Fruit fly (Drosophila melanogaster): Measurements from ENCODE around the gene CG31668.

The CG31668 gene

DNA sequence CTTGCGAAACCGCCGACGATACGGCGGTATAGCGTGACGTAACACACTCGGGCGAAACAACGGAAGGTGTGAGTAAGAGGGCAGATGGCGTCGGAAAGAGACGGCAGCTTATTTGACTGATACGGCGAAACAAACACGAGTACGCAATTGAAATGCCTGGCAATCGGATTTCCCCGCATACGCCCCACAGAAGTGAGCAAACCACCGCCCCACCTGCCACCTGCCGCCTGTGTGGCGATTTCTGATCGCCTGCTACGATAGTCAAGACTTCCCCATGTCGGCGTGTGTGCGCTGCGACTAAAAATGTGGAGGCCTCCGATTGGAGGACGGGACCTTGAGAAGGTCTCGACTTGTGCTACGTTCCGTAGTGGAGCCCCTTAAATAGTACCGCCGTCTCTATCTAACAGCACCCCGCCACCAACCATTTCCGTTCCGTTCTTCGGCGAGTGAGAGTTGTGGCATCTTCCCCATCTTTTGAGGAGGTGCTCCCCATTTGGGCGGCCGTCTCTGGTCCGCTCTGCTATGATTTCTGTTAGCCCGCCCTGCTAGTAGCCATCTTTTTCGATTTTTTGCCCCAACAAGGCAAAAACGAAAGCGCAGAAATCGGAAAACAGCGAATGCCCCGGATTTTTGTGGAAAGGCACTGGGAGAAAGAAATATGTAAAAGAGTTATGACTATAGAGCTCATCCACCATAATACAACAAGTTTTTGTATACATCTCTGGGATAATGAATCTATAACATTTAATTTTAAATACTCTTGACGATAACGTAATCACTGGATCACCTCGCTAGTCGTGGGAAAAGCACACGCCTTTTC is 7.1 kb downstream of the CG31668 start (continued):
- TF ChIP-seq salm (tag; optimal IDR thresholded peaks at IDR 0.05), result peak; percentile 69
- TF ChIP-seq cg (GFP tag; optimal IDR thresholded peaks at IDR 0.05), result peak; percentile 57
- TF ChIP-seq sqz (GFP tag; optimal IDR thresholded peaks at IDR 0.05), result peak; percentile 78
- TF ChIP-seq z (GFP tag; IDR thresholded peaks at IDR 0.05), result no peak
- TF ChIP-seq odd (GFP tag; optimal IDR thresholded peaks at IDR 0.05), result peak; percentile 43
- TF ChIP-seq CG14667 (GFP tag; IDR thresholded peaks at IDR 0.05), result no peak
- TF ChIP-seq CG8290 (GFP tag; optimal IDR thresholded peaks at IDR 0.05), result peak; percentile 45
- peak; percentile 4 to 88 for TF ChIP-seq CG8290 (tag; optimal IDR thresholded peaks at IDR 0.05)
- no peak for TF ChIP-seq HLH3B (GFP tag; IDR thresholded peaks at IDR 0.05)
- no peak for TF ChIP-seq knrl (GFP tag; IDR thresholded peaks at IDR 0.05; ENCODE audit: partially characterized antibody)
- TF ChIP-seq CG8359 (GFP tag; optimal IDR thresholded peaks at IDR 0.05; ENCODE audit: borderline replicate concordance), result peak; percentile 73
- peak; percentile 90 for TF ChIP-seq CG17359 (tag; optimal IDR thresholded peaks at IDR 0.05)
- TF ChIP-seq CG30020 (tag; optimal IDR thresholded peaks at IDR 0.05), result peak; percentile 26
- TF ChIP-seq amos (GFP tag; IDR thresholded peaks at IDR 0.05; ENCODE audit: partially characterized antibody), result no peak
- TF ChIP-seq CG8924 (tag; optimal IDR thresholded peaks at IDR 0.05), result peak; percentile 87
- peak; percentile 70 for TF ChIP-seq CG4707 (GFP tag; optimal IDR thresholded peaks at IDR 0.05)
- TF ChIP-seq Fer3 (tag; optimal IDR thresholded peaks at IDR 0.05), result peak; percentile 78
- peak; percentile 53 for TF ChIP-seq CG2116 (GFP tag; optimal IDR thresholded peaks at IDR 0.05)
- TF ChIP-seq emc (GFP tag; optimal IDR thresholded peaks at IDR 0.05), result peak; percentile 62
- no peak for TF ChIP-seq CG13287 (GFP tag; IDR thresholded peaks at IDR 0.05; ENCODE audit: partially characterized antibody)
- no peak for TF ChIP-seq sisA (GFP tag; IDR thresholded peaks at IDR 0.05)
- TF ChIP-seq CG3163 (GFP tag; optimal IDR thresholded peaks at IDR 0.05), result peak; percentile 51
- peak; percentile 63 for TF ChIP-seq D19B (GFP tag; optimal IDR thresholded peaks at IDR 0.05)
- peak; percentile 77 for TF ChIP-seq crc (GFP tag; optimal IDR thresholded peaks at IDR 0.05)
- peak; percentile 75 for TF ChIP-seq caup (GFP tag; optimal IDR thresholded peaks at IDR 0.05; ENCODE audit: severe bottlenecking)
- peak; percentile 87 for TF ChIP-seq lab (GFP tag; optimal IDR thresholded peaks at IDR 0.05)
- TF ChIP-seq Antp (GFP tag; optimal IDR thresholded peaks at IDR 0.05), result peak; percentile 88
- no peak for TF ChIP-seq cad (GFP tag; optimal IDR thresholded peaks at IDR 0.05)
- peak; percentile 84 for TF ChIP-seq jing (GFP tag; optimal IDR thresholded peaks at IDR 0.05)
- peak; percentile 86 for TF ChIP-seq CG30431 (GFP tag; optimal IDR thresholded peaks at IDR 0.05)
- no peak for TF ChIP-seq sens-2 (GFP tag; IDR thresholded peaks at IDR 0.05)
- TF ChIP-seq CG10431 (GFP tag; optimal IDR thresholded peaks at IDR 0.05), result peak; percentile 12
- TF ChIP-seq CG10959 (GFP tag; IDR thresholded peaks at IDR 0.05), result no peak
- TF ChIP-seq tap (tag; optimal IDR thresholded peaks at IDR 0.05), result peak; percentile 74
- no peak for TF ChIP-seq row (GFP tag; IDR thresholded peaks at IDR 0.05)
- TF ChIP-seq onecut (GFP tag; IDR thresholded peaks at IDR 0.05), result peak; percentile 93
- peak; percentile 73 for TF ChIP-seq CG12236 (GFP tag; optimal IDR thresholded peaks at IDR 0.05)
- TF ChIP-seq usp (GFP tag; optimal IDR thresholded peaks at IDR 0.05), result no peak
- TF ChIP-seq CG15514 (GFP tag; optimal IDR thresholded peaks at IDR 0.05), result peak; percentile 71
- no peak for TF ChIP-seq CG31441 (GFP tag; IDR thresholded peaks at IDR 0.05)
- no peak for TF ChIP-seq CG16813 (GFP tag; IDR thresholded peaks at IDR 0.05; ENCODE audit: partially characterized antibody)
- no peak for TF ChIP-seq CG7745 (tag; optimal IDR thresholded peaks at IDR 0.05)
- TF ChIP-seq Doc2 (GFP tag; IDR thresholded peaks at IDR 0.05), result no peak
- peak; percentile 28 for TF ChIP-seq B-H2 (GFP tag; optimal IDR thresholded peaks at IDR 0.05)
- TF ChIP-seq Jarid2 (GFP tag; optimal IDR thresholded peaks at IDR 0.05), result peak; percentile 31
- TF ChIP-seq dmrt11E (tag; optimal IDR thresholded peaks at IDR 0.05), result peak; percentile 84
- no peak for TF ChIP-seq slou (GFP tag; optimal IDR thresholded peaks at IDR 0.05)
- TF ChIP-seq CG3065 (GFP tag; optimal IDR thresholded peaks at IDR 0.05), result no peak
- TF ChIP-seq abd-A (tag; optimal IDR thresholded peaks at IDR 0.05), result peak; percentile 84
